Fruit fly (Drosophila melanogaster) whole organism, adult: ENCODE results near the gene NimB3.

Experiments used
- CG11617 ChIP-seq: fragments of 200-800 bp; sonication (Bioruptor generic); optimal IDR thresholded peaks from 2 replicates; lab custom pipeline; 2017; ENCODE audit warnings: mild to moderate bottlenecking, missing biosample characterization, missing genetic modification reagents, missing genetic modification characterization
- CG7045 ChIP-seq: fragments of 200-800 bp; sonication (Bioruptor generic); optimal IDR thresholded peaks from 2 replicates; lab custom pipeline; 2017; ENCODE audit warnings: missing biosample characterization, mild to moderate bottlenecking, missing genetic modification characterization
- Crg-1 ChIP-seq: fragments of 200-800 bp; sonication (Bioruptor generic); optimal IDR thresholded peaks from 2 replicates; lab custom pipeline; 2016; ENCODE audit warnings: missing biosample characterization, missing genetic modification characterization
- kay ChIP-seq: fragments of 200-800 bp; sonication (Bioruptor generic); peaks from one replicate; lab custom pipeline; 2016; ENCODE audit warnings: missing biosample characterization, missing genetic modification characterization, borderline replicate concordance

DNA sequence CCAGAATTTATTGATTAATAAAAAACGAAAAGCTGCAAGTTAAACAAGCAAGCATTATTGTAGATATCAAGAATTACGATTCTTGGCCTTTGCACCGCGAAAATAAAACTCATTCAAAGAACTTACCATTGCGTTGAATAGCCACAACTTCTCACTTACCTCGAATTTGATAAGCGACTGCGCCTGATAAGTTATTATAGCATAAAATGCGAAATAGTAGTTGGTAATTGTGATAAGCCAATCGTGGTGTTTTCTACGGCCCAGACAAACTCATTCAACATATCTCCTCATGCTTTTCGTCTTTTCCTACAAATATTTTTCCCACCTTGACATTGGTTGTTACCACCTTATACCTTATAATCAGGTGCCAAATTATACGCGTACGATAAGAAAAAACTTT is 47.3 kb upstream of the NimB3 start:
- no peak for TF ChIP-seq CG7045 (GFP tag; lab: Kevin White, UChicago)
- no peak for TF ChIP-seq Crg-1 (GFP tag; lab: Kevin White, UChicago)
- TF ChIP-seq CG11617 (GFP tag; lab: Kevin White, UChicago): no peak
- no peak for TF ChIP-seq kay (GFP tag; lab: Kevin White, UChicago)
